Worm (Caenorhabditis elegans): ENCODE data around the gene col-33.

ce11 chrIV:4246493-4246892 is 16.6 kb upstream of the col-33 start, which contains the start of gene ttr-20:
- no peak for TF ChIP-seq crh-2 (tag; optimal IDR thresholded peaks at IDR 0.05)
- no peak for TF ChIP-seq lin-11 (tag; optimal IDR thresholded peaks at IDR 0.05)

Data from whole organism, L2 larva.